Fruit fly (Drosophila melanogaster) whole organism, embryonic: ENCODE measurements around the gene COX7AL2.

Experiments
- Asciz ChIP-seq: fragments of 200-800 bp; sonication (Bioruptor generic); optimal IDR thresholded peaks from 2 replicates; lab custom pipeline; 2017; ENCODE audit warnings: missing biosample characterization, mild to moderate bottlenecking, missing genetic modification characterization, missing genetic modification reagents
- C15 ChIP-seq: fragments of 200-800 bp; sonication (Bioruptor generic); IDR thresholded peaks from 3 replicates; pipeline ENCODE4 v1.3.6; 2022; ENCODE audit warnings: missing biosample characterization, missing genetic modification characterization
- CG10209 ChIP-seq: fragments of 200-800 bp; sonication (Bioruptor generic); optimal IDR thresholded peaks from 3 replicates; lab custom pipeline; 2017; ENCODE audit warnings: missing biosample characterization, mild to moderate bottlenecking, missing genetic modification characterization, missing genetic modification reagents
- CG10321 ChIP-seq: fragments of 200-800 bp; sonication (Bioruptor generic); IDR thresholded peaks from 2 replicates; pipeline ENCODE4 v1.3.6; 2022; ENCODE audit warnings: missing biosample characterization, missing genetic modification characterization
- CG10462 ChIP-seq: fragments of 200-800 bp; sonication (Bioruptor generic); optimal IDR thresholded peaks from 2 replicates; lab custom pipeline; 2016; ENCODE audit warnings: missing biosample characterization, missing genetic modification characterization
- CG11560 ChIP-seq: fragments of 200-800 bp; sonication (Bioruptor generic); IDR thresholded peaks from 3 replicates; pipeline ENCODE4 v1.3.6; 2022; ENCODE audit warnings: missing biosample characterization, missing genetic modification characterization
- CG12155 ChIP-seq: fragments of 200-800 bp; sonication (Bioruptor generic); optimal IDR thresholded peaks from 3 replicates; lab custom pipeline; 2016; ENCODE audit warnings: missing biosample characterization, missing genetic modification characterization
- CG12299 ChIP-seq: fragments of 200-800 bp; sonication (Bioruptor generic); optimal IDR thresholded peaks from 2 replicates; lab custom pipeline; 2018; ENCODE audit warnings: missing biosample characterization, mild to moderate bottlenecking, missing genetic modification characterization
- CG1233 ChIP-seq: fragments of 200-800 bp; sonication (Bioruptor generic); optimal IDR thresholded peaks from 4 replicates; lab custom pipeline; 2018; ENCODE audit warnings: missing biosample characterization, mild to moderate bottlenecking, missing genetic modification characterization
- CG13424 ChIP-seq: fragments of 200-800 bp; sonication (Bioruptor generic); optimal IDR thresholded peaks from 2 replicates; lab custom pipeline; 2019; ENCODE audit warnings: missing biosample characterization, mild to moderate bottlenecking, missing genetic modification characterization, moderate library complexity
- CG13775 ChIP-seq: fragments of 200-800 bp; sonication (Bioruptor generic); optimal IDR thresholded peaks from 3 replicates; lab custom pipeline; 2017; ENCODE audit warnings: missing biosample characterization, mild to moderate bottlenecking, missing genetic modification characterization
- CG15601 ChIP-seq: fragments of 200-800 bp; sonication (Bioruptor generic); optimal IDR thresholded peaks from 3 replicates; lab custom pipeline; 2019; ENCODE audit warnings: missing biosample characterization, mild to moderate bottlenecking, missing genetic modification characterization, moderate library complexity
- CG16813 ChIP-seq: fragments of 200-800 bp; sonication (Bioruptor generic); IDR thresholded peaks from 3 replicates; pipeline ENCODE4 v1.3.6; 2022; ENCODE audit warnings: missing biosample characterization, missing genetic modification characterization; ENCODE audit not compliant: partially characterized antibody
- CG31365 ChIP-seq: fragments of 200-800 bp; sonication (Bioruptor generic); optimal IDR thresholded peaks from 2 replicates; lab custom pipeline; 2018; ENCODE audit warnings: missing biosample characterization, mild to moderate bottlenecking, missing genetic modification characterization
- CG31441 ChIP-seq: fragments of 200-800 bp; sonication (Bioruptor generic); IDR thresholded peaks from 2 replicates; pipeline ENCODE4 v1.3.6; 2022; ENCODE audit warnings: missing biosample characterization, missing genetic modification characterization
- CG32532 ChIP-seq: fragments of 200-800 bp; sonication (Bioruptor generic); IDR thresholded peaks from 2 replicates; pipeline ENCODE4 v1.3.6; 2022; ENCODE audit warnings: missing biosample characterization, missing genetic modification characterization
- CG32772 ChIP-seq: fragments of 200-800 bp; sonication (Bioruptor generic); IDR thresholded peaks from 2 replicates; pipeline ENCODE4 v1.3.6; 2022; ENCODE audit warnings: missing biosample characterization, missing genetic modification characterization
- CG43689 ChIP-seq: fragments of 200-800 bp; sonication (Bioruptor generic); IDR thresholded peaks from 2 replicates; pipeline ENCODE4 v1.3.6; 2022; ENCODE audit warnings: missing biosample characterization, missing genetic modification characterization
- CG4424 ChIP-seq: fragments of 200-800 bp; sonication (Bioruptor generic); optimal IDR thresholded peaks from 3 replicates; lab custom pipeline; 2016; ENCODE audit warnings: missing biosample characterization, missing genetic modification characterization
- CG4730 ChIP-seq: fragments of 200-800 bp; sonication (Bioruptor generic); IDR thresholded peaks from 2 replicates; pipeline ENCODE4 v1.3.6; 2022; ENCODE audit warnings: missing biosample characterization, missing genetic modification characterization
- CG7928 ChIP-seq: fragments of 200-800 bp; sonication (Bioruptor generic); optimal IDR thresholded peaks from 2 replicates; lab custom pipeline; 2017; ENCODE audit warnings: missing biosample characterization, mild to moderate bottlenecking, missing genetic modification characterization
- CG8281 ChIP-seq: fragments of 200-800 bp; sonication (Bioruptor generic); optimal IDR thresholded peaks from 2 replicates; lab custom pipeline; 2018; ENCODE audit warnings: missing biosample characterization, mild to moderate bottlenecking, missing genetic modification characterization, moderate library complexity
- CG9609 ChIP-seq: fragments of 200-800 bp; sonication (Bioruptor generic); optimal IDR thresholded peaks from 3 replicates; lab custom pipeline; 2016; ENCODE audit warnings: missing biosample characterization, missing genetic modification characterization
- CG9797 ChIP-seq: fragments of 200-800 bp; sonication (Bioruptor generic); optimal IDR thresholded peaks from 3 replicates; lab custom pipeline; 2018; ENCODE audit warnings: missing biosample characterization, mild to moderate bottlenecking, missing genetic modification characterization
- CG9876 ChIP-seq: fragments of 200-800 bp; sonication (Bioruptor generic); optimal IDR thresholded peaks from 2 replicates; lab custom pipeline; 2016; ENCODE audit warnings: missing biosample characterization, missing genetic modification characterization
- Chrac-16 ChIP-seq: fragments of 200-800 bp; sonication (Bioruptor generic); optimal IDR thresholded peaks from 3 replicates; lab custom pipeline; 2016; ENCODE audit warnings: missing biosample characterization, missing genetic modification characterization
- D ChIP-seq, 2 experiments: fragments of 200-800 bp in 1 of 2; fragments of >200 bp in 1 of 2; sonication (Bioruptor generic) in 1 of 2; optimal IDR thresholded peaks; 2 replicates in 1 of 2; 3 replicates in 1 of 2; lab custom pipeline; 2017; ENCODE audit warnings: mild to moderate bottlenecking in 1 of 2, missing biosample characterization in 1 of 2, missing genetic modification characterization in 1 of 2, missing genetic modification reagents in 1 of 2
- Dfd ChIP-seq, 2 experiments: fragments of >200 bp; optimal IDR thresholded peaks; 2 replicates each; lab custom pipeline; 2017; ENCODE audit warnings: missing biosample characterization in 2 of 2, missing genetic modification characterization in 2 of 2
- Dip2 ChIP-seq: fragments of 200-800 bp; sonication (Bioruptor generic); IDR thresholded peaks from 2 replicates; pipeline ENCODE4 v1.3.6; 2022; ENCODE audit warnings: missing biosample characterization, missing genetic modification characterization
- Dip3 ChIP-seq: fragments of 200-800 bp; sonication (Bioruptor generic); optimal IDR thresholded peaks from 3 replicates; lab custom pipeline; 2016; ENCODE audit warnings: missing biosample characterization, missing genetic modification characterization
- ERR ChIP-seq: fragments of 200-800 bp; sonication (Bioruptor generic); optimal IDR thresholded peaks from 2 replicates; lab custom pipeline; 2016; ENCODE audit warnings: missing biosample characterization, missing genetic modification characterization
- HHEX ChIP-seq: fragments of 200-800 bp; sonication (Bioruptor generic); optimal IDR thresholded peaks from 3 replicates; lab custom pipeline; 2017; ENCODE audit warnings: missing biosample characterization, mild to moderate bottlenecking, missing genetic modification characterization, missing genetic modification reagents
- HLHmδ ChIP-seq: fragments of 200-800 bp; sonication (Bioruptor generic); optimal IDR thresholded peaks from 2 replicates; lab custom pipeline; 2018; ENCODE audit warnings: missing biosample characterization, mild to moderate bottlenecking, missing genetic modification characterization, moderate library complexity
- Hr51 ChIP-seq, 2 experiments: fragments of 200-800 bp; sonication (Bioruptor generic); optimal IDR thresholded peaks; 2 replicates in 1 of 2; 3 replicates in 1 of 2; lab custom pipeline; 2016 to 2018; ENCODE audit warnings: missing biosample characterization in 2 of 2, missing genetic modification characterization in 2 of 2, mild to moderate bottlenecking in 1 of 2, moderate library complexity in 1 of 2
- Spps ChIP-seq: fragments of 200-800 bp; sonication (Bioruptor generic); optimal IDR thresholded peaks from 2 replicates; lab custom pipeline; 2018; ENCODE audit warnings: missing biosample characterization, mild to moderate bottlenecking, missing genetic modification characterization
- Usf ChIP-seq: fragments of 200-800 bp; sonication (Bioruptor generic); optimal IDR thresholded peaks from 2 replicates; lab custom pipeline; 2017; ENCODE audit warnings: missing genotype, missing biosample characterization, missing genetic modification characterization
- Xrp1 ChIP-seq: fragments of 200-800 bp; sonication (Bioruptor generic); IDR thresholded peaks from 2 replicates; pipeline ENCODE4 v1.3.6; 2022; ENCODE audit warnings: missing biosample characterization, missing genetic modification characterization
- al ChIP-seq: fragments of 200-800 bp; sonication (Bioruptor generic); IDR thresholded peaks from 2 replicates; pipeline ENCODE4 v1.3.6; 2022; ENCODE audit warnings: missing biosample characterization, missing genetic modification characterization
- ash1 ChIP-seq: fragments of 200-800 bp; sonication (Bioruptor generic); optimal IDR thresholded peaks from 2 replicates; lab custom pipeline; 2018; ENCODE audit warnings: missing biosample characterization, mild to moderate bottlenecking, missing genetic modification characterization
- az2 ChIP-seq: fragments of 200-800 bp; sonication (Bioruptor generic); optimal IDR thresholded peaks from 3 replicates; lab custom pipeline; 2016; ENCODE audit warnings: missing biosample characterization, missing genetic modification characterization
- bbx ChIP-seq: fragments of 200-800 bp; sonication (Bioruptor generic); IDR thresholded peaks from 2 replicates; pipeline ENCODE4 v1.3.6; 2022; ENCODE audit warnings: missing biosample characterization, missing genetic modification characterization; ENCODE audit not compliant: partially characterized antibody
- cato ChIP-seq: fragments of 200-800 bp; sonication (Bioruptor generic); optimal IDR thresholded peaks from 2 replicates; lab custom pipeline; 2016; ENCODE audit warnings: missing biosample characterization, missing genetic modification characterization, borderline replicate concordance
- gt ChIP-seq: fragments of 200-800 bp; sonication (Bioruptor generic); IDR thresholded peaks from 2 replicates; pipeline ENCODE4 v1.3.6; 2022; ENCODE audit warnings: missing biosample characterization, missing genetic modification characterization
- nom ChIP-seq: fragments of 200-800 bp; sonication (Bioruptor generic); optimal IDR thresholded peaks from 2 replicates; lab custom pipeline; 2017; ENCODE audit warnings: missing biosample characterization, missing genetic modification characterization, mild to moderate bottlenecking, moderate library complexity, missing genetic modification reagents
- odd ChIP-seq: fragments of 200-800 bp; sonication (Bioruptor generic); optimal IDR thresholded peaks from 2 replicates; lab custom pipeline; 2017; ENCODE audit warnings: missing biosample characterization, mild to moderate bottlenecking, missing genetic modification characterization
- pb ChIP-seq: fragments of 200-800 bp; sonication (Bioruptor generic); optimal IDR thresholded peaks from 3 replicates; lab custom pipeline; 2016; ENCODE audit warnings: missing biosample characterization, missing genetic modification characterization
- pros ChIP-seq: fragments of 200-800 bp; sonication (Bioruptor generic); optimal IDR thresholded peaks from 3 replicates; lab custom pipeline; 2019; ENCODE audit warnings: missing biosample characterization, mild to moderate bottlenecking, missing genetic modification characterization, moderate library complexity
- tgo ChIP-seq: fragments of 200-800 bp; sonication (Bioruptor generic); IDR thresholded peaks from 3 replicates; pipeline ENCODE4 v1.3.6; 2022; ENCODE audit warnings: missing biosample characterization, missing genetic modification characterization
- tna ChIP-seq: fragments of 200-800 bp; sonication (Bioruptor generic); IDR thresholded peaks from 2 replicates; pipeline ENCODE4 v1.3.6; 2022; ENCODE audit warnings: missing biosample characterization, missing genetic modification characterization; ENCODE audit not compliant: partially characterized antibody
- zf30C ChIP-seq: fragments of 200-800 bp; sonication (Bioruptor generic); optimal IDR thresholded peaks from 3 replicates; lab custom pipeline; 2018; ENCODE audit warnings: missing biosample characterization, mild to moderate bottlenecking, missing genetic modification characterization

The COX7AL2 gene

DNA sequence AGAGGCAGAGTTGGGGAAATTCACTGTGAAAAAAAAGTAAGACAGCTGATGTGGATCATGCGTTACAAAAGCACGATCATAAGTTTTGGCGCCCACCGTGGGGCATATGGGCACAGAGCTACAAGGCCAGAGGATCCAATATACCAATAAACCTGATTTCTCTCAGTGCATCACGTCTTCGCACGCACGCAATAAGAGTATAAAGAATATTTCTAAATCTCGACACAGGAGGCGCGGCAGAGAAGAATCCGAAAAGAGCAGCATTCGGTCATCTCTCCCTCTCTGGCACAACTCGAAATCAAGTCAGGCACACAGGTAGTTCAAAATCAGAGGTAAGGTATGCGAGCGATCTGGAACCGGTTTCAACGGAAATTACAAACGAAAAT lies 34.2 kb downstream of the COX7AL2 start (continued):
- TF ChIP-seq CG32532 (GFP tag; lab: Robert Waterston, UW) (peak; percentile 90), nom (GFP tag; lab: Kevin White, UChicago) (peak; percentile 91), CG1233 (GFP tag; lab: Kevin White, UChicago) (peak; percentile 87), zf30C (peak; percentile 98), bbx (GFP tag; lab: Robert Waterston, UW) (no peak), HHEX (GFP tag; lab: Kevin White, UChicago) (peak; percentile 80), Dip2 (GFP tag; lab: Robert Waterston, UW) (peak; percentile 27; the same call in 1 of the 2 replicates), Dfd (GFP tag; optimal IDR thresholded peaks at IDR 0.05; lab: Kevin White, UChicago) (no peak), CG13775 (GFP tag; lab: Kevin White, UChicago) (peak; percentile 91), CG13424 (tag; lab: Kevin White, UChicago) (peak; percentile 82), D (optimal IDR thresholded peaks at IDR 0.05; lab: Kevin White, UChicago) (no peak), D (GFP tag; optimal IDR thresholded peaks at IDR 0.05; lab: Kevin White, UChicago) (peak; percentile 91), Xrp1 (GFP tag; lab: Robert Waterston, UW) (peak; percentile 98), HLHmδ (GFP tag; lab: Kevin White, UChicago) (peak; percentile 16), CG12155 (GFP tag; lab: Kevin White, UChicago) (peak; percentile 69), Hr51 (GFP tag; optimal IDR thresholded peaks at IDR 0.05; lab: Kevin White, UChicago) (peak; percentile 78 to 92), CG31365 (tag; lab: Kevin White, UChicago) (peak; percentile 61), Chrac-16 (GFP tag; lab: Kevin White, UChicago) (peak; percentile 83), CG10321 (GFP tag; lab: Robert Waterston, UW) (0 out of 2 replicates have a peak, but pooled peaks have one; percentile 32), CG4730 (GFP tag; lab: Robert Waterston, UW) (peak; percentile 86), odd (GFP tag; lab: Kevin White, UChicago) (peak; percentile 70), CG16813 (GFP tag; lab: Robert Waterston, UW) (no peak), Asciz (peak; percentile 79), pb (peak; percentile 90), C15 (GFP tag; lab: Robert Waterston, UW) (peak; percentile 85), CG4424 (GFP tag; lab: Kevin White, UChicago) (peak; percentile 87), CG10209 (GFP tag; lab: Kevin White, UChicago) (peak; percentile 89), CG7928 (GFP tag; lab: Kevin White, UChicago) (peak; percentile 27), pros (peak; percentile 63), CG10462 (GFP tag; lab: Kevin White, UChicago) (peak; percentile 71), ash1 (GFP tag; lab: Kevin White, UChicago) (peak; percentile 70), CG9797 (GFP tag; lab: Kevin White, UChicago) (peak; percentile 23), tgo (GFP tag; lab: Robert Waterston, UW) (peak; percentile 90), cato (GFP tag; lab: Kevin White, UChicago) (peak; percentile 72), CG9876 (GFP tag; lab: Kevin White, UChicago) (peak; percentile 85), gt (peak; percentile 90), CG8281 (tag; lab: Kevin White, UChicago) (peak; percentile 67), CG32772 (peak; percentile 94), CG43689 (GFP tag; lab: Robert Waterston, UW) (peak; percentile 65), ERR (GFP tag; lab: Kevin White, UChicago) (peak; percentile 56), tna (no peak), Dip3 (GFP tag; lab: Kevin White, UChicago) (peak; percentile 71), CG15601 (peak; percentile 86), CG11560 (peak; percentile 70; the same call in 2 of the 3 replicates), CG31441 (GFP tag; lab: Robert Waterston, UW) (peak; percentile 91), Spps (tag; lab: Kevin White, UChicago) (peak; percentile 85), CG9609 (GFP tag; lab: Kevin White, UChicago) (peak; percentile 94), Usf (GFP tag; lab: Kevin White, UChicago) (peak; percentile 90), CG12299 (tag; lab: Kevin White, UChicago) (peak; percentile 67), az2 (GFP tag; lab: Kevin White, UChicago) (peak; percentile 86), al (GFP tag; lab: Robert Waterston, UW) (peak; percentile 63)
